Worm (Caenorhabditis elegans) whole organism, L1 larva: Measurements from ENCODE around the gene nas-28.

ENCODE experiments used
- C04F5.9 ChIP-seq: sonication (generic microtip); optimal IDR thresholded peaks from 2 replicates; lab custom pipeline; 2016; ENCODE audit warnings: missing genetic modification characterization, missing compliant biosample characterization
- C16A3.4 ChIP-seq: fragments of 150-350 bp; optimal IDR thresholded peaks from 2 replicates; lab custom pipeline; 2014; ENCODE audit warnings: missing biosample characterization, missing genetic modification characterization
- C34B4.2 ChIP-seq: sonication (generic microtip); optimal IDR thresholded peaks from 2 replicates; lab custom pipeline; 2017; ENCODE audit warnings: mild to moderate bottlenecking, missing genetic modification characterization, missing compliant biosample characterization
- Y116A8C.19 ChIP-seq: sonication (generic microtip); optimal IDR thresholded peaks from 2 replicates; lab custom pipeline; 2016; ENCODE audit warnings: missing compliant biosample characterization, missing genetic modification characterization, borderline replicate concordance
- aha-1 ChIP-seq: fragments of 150-350 bp; optimal IDR thresholded peaks from 2 replicates; lab custom pipeline; 2014; ENCODE audit warnings: missing biosample characterization, missing genetic modification characterization
- ceh-8 ChIP-seq: fragments of 200-800 bp; sonication (Bioruptor generic); optimal IDR thresholded peaks from 2 replicates; lab custom pipeline; 2018; ENCODE audit warnings: mild to moderate bottlenecking, missing genetic modification characterization, moderate library complexity, missing compliant biosample characterization
- ceh-82 ChIP-seq, 3 experiments: fragments of 150-350 bp in 1 of 3; sonication (generic microtip) in 2 of 3; optimal IDR thresholded peaks; 2 replicates each; lab custom pipeline; 2014 to 2017; ENCODE audit warnings: missing biosample characterization in 3 of 3, missing genetic modification characterization in 3 of 3
- ceh-90 ChIP-seq: sonication (generic microtip); optimal IDR thresholded peaks from 2 replicates; lab custom pipeline; 2016; ENCODE audit warnings: missing genetic modification characterization, missing compliant biosample characterization
- efl-1 ChIP-seq, 4 experiments: fragments of 150-350 bp; optimal IDR thresholded peaks in 3 of 4; peaks in 1 of 4; 1 replicate in 1 of 4; 2 replicates in 3 of 4; lab custom pipeline; 2014; ENCODE audit warnings: missing biosample characterization in 2 of 4, missing genetic modification characterization in 2 of 4, missing genetic modification reagents in 2 of 4
- egl-13 ChIP-seq: sonication (generic microtip); optimal IDR thresholded peaks from 2 replicates; lab custom pipeline; 2016; ENCODE audit warnings: missing genotype, missing genetic modification reagents, missing genetic modification characterization, missing compliant biosample characterization
- elt-3 ChIP-seq, 6 experiments: fragments of 150-350 bp in 1 of 6; sonication (generic microtip); optimal IDR thresholded peaks; 2 replicates each; lab custom pipeline; 2017 to 2018; ENCODE audit warnings: missing biosample characterization in 6 of 6, missing genetic modification characterization in 6 of 6, inconsistent platforms in 1 of 6
- fkh-10 ChIP-seq: sonication (generic microtip); optimal IDR thresholded peaks from 2 replicates; lab custom pipeline; 2017; ENCODE audit warnings: missing biosample characterization, missing genetic modification reagents, missing genetic modification characterization
- fkh-4 ChIP-seq: sonication (generic microtip); optimal IDR thresholded peaks from 2 replicates; lab custom pipeline; 2016; ENCODE audit warnings: missing compliant biosample characterization, missing genetic modification characterization, borderline replicate concordance
- fos-1 ChIP-seq: fragments of 150-350 bp; optimal IDR thresholded peaks from 2 replicates; lab custom pipeline; 2014; ENCODE audit warnings: missing biosample characterization, missing genetic modification characterization
- isw-1 ChIP-seq: fragments of 200-800 bp; sonication (Bioruptor generic); IDR thresholded peaks from 2 replicates; pipeline ENCODE4 v1.3.6; 2022; ENCODE audit warnings: missing genetic modification characterization, missing compliant biosample characterization
- jun-1 ChIP-seq: fragments of 150-350 bp; optimal IDR thresholded peaks from 2 replicates; lab custom pipeline; 2014; ENCODE audit warnings: missing biosample characterization, missing genetic modification reagents, missing genetic modification characterization
- lin-14 ChIP-seq: fragments of 200-800 bp; sonication (Bioruptor generic); optimal IDR thresholded peaks from 2 replicates; lab custom pipeline; 2018; ENCODE audit warnings: mild to moderate bottlenecking, missing genetic modification characterization, moderate library complexity, missing compliant biosample characterization
- lin-15B ChIP-seq: fragments of 150-350 bp; sonication (generic microtip); optimal IDR thresholded peaks from 3 replicates; lab custom pipeline; 2014; ENCODE audit warnings: missing biosample characterization, missing genetic modification characterization
- lin-35 ChIP-seq, 2 experiments: fragments of 150-350 bp; optimal IDR thresholded peaks; 2 replicates each; lab custom pipeline; 2014; ENCODE audit warnings: missing biosample characterization in 2 of 2, missing genetic modification characterization in 2 of 2, missing genetic modification reagents in 2 of 2
- lin-39 ChIP-seq: fragments of 150-350 bp; optimal IDR thresholded peaks from 2 replicates; lab custom pipeline; 2014; ENCODE audit warnings: missing biosample characterization, missing genetic modification reagents, missing genetic modification characterization
- lir-3 ChIP-seq: sonication (generic microtip); optimal IDR thresholded peaks from 2 replicates; lab custom pipeline; 2016; ENCODE audit warnings: mild to moderate bottlenecking, missing genetic modification characterization, moderate library complexity, missing compliant biosample characterization; ENCODE audit not compliant: poor library complexity
- mab-9 ChIP-seq: fragments of 200-800 bp; sonication (Bioruptor generic); IDR thresholded peaks from 2 replicates; pipeline ENCODE4 v1.3.6; 2022; ENCODE audit warnings: missing genetic modification reagents, missing genetic modification characterization, missing compliant biosample characterization
- nhr-19 ChIP-seq: fragments of 200-800 bp; sonication (Bioruptor generic); conservative IDR thresholded peaks from 2 replicates; pipeline ENCODE4 v1.3.6; 2022; ENCODE audit warnings: missing genetic modification characterization, missing compliant biosample characterization
- nhr-20 ChIP-seq: sonication (generic microtip); optimal IDR thresholded peaks from 2 replicates; lab custom pipeline; 2016; ENCODE audit warnings: mild to moderate bottlenecking, missing genetic modification characterization, missing compliant biosample characterization
- nhr-237 ChIP-seq: fragments of 150-350 bp; optimal IDR thresholded peaks from 2 replicates; lab custom pipeline; 2014; ENCODE audit warnings: missing biosample characterization, missing genetic modification characterization
- nhr-28 ChIP-seq: fragments of 150-350 bp; optimal IDR thresholded peaks from 2 replicates; lab custom pipeline; 2014; ENCODE audit warnings: missing biosample characterization, missing genetic modification characterization
- nhr-84 ChIP-seq: sonication (generic microtip); optimal IDR thresholded peaks from 2 replicates; lab custom pipeline; 2017; ENCODE audit warnings: missing biosample characterization, missing genetic modification characterization
- pag-3 ChIP-seq: sonication (generic microtip); optimal IDR thresholded peaks from 2 replicates; lab custom pipeline; 2017; ENCODE audit warnings: missing genetic modification characterization, mild to moderate bottlenecking, missing compliant biosample characterization, antibody characterized with exemption, borderline replicate concordance; ENCODE audit not compliant: insufficient read depth
- rnt-1 ChIP-seq: sonication (generic microtip); optimal IDR thresholded peaks from 2 replicates; lab custom pipeline; 2016; ENCODE audit warnings: mild to moderate bottlenecking, missing genetic modification characterization, moderate library complexity, missing compliant biosample characterization
- skn-1 ChIP-seq: fragments of 150-350 bp; optimal IDR thresholded peaks from 2 replicates; lab custom pipeline; 2014; ENCODE audit warnings: missing biosample characterization, missing genetic modification characterization
- snpc-4 ChIP-seq: fragments of 150-350 bp; optimal IDR thresholded peaks from 2 replicates; lab custom pipeline; 2014; ENCODE audit warnings: missing biosample characterization, missing genetic modification characterization
- snu-23 ChIP-seq: sonication (generic microtip); optimal IDR thresholded peaks from 2 replicates; lab custom pipeline; 2016; ENCODE audit warnings: missing genetic modification characterization, missing compliant biosample characterization
- sox-4 ChIP-seq: sonication (generic microtip); optimal IDR thresholded peaks from 2 replicates; lab custom pipeline; 2016; ENCODE audit warnings: missing genetic modification characterization, missing compliant biosample characterization
- swsn-7 ChIP-seq: sonication (generic microtip); optimal IDR thresholded peaks from 2 replicates; lab custom pipeline; 2016; ENCODE audit warnings: missing genetic modification characterization, missing compliant biosample characterization
- tlp-1 ChIP-seq: fragments of 150-350 bp; optimal IDR thresholded peaks from 2 replicates; lab custom pipeline; 2014; ENCODE audit warnings: missing biosample characterization, missing genetic modification characterization
- unc-130 ChIP-seq: fragments of 150-350 bp; optimal IDR thresholded peaks from 2 replicates; lab custom pipeline; 2017; ENCODE audit warnings: missing biosample characterization, missing genetic modification characterization, inconsistent platforms
- unc-30 ChIP-seq: sonication (generic microtip); optimal IDR thresholded peaks from 2 replicates; lab custom pipeline; 2017; ENCODE audit warnings: missing biosample characterization, missing genetic modification characterization
- unc-62 ChIP-seq: fragments of 150-350 bp; optimal IDR thresholded peaks from 2 replicates; lab custom pipeline; 2014; ENCODE audit warnings: missing biosample characterization, missing genetic modification reagents, missing genetic modification characterization
- zip-4 ChIP-seq: fragments of 200-800 bp; sonication (Bioruptor generic); optimal IDR thresholded peaks from 2 replicates; lab custom pipeline; 2018; ENCODE audit warnings: mild to moderate bottlenecking, missing genetic modification characterization, moderate library complexity, missing compliant biosample characterization
- ztf-11 ChIP-seq, 2 experiments: sonication (generic microtip); optimal IDR thresholded peaks; 2 replicates each; lab custom pipeline; 2016 to 2017; ENCODE audit warnings: missing genetic modification characterization in 2 of 2, missing biosample characterization in 1 of 2, missing compliant biosample characterization in 1 of 2
- ztf-4 ChIP-seq: fragments of 150-350 bp; optimal IDR thresholded peaks from 2 replicates; lab custom pipeline; 2014; ENCODE audit warnings: missing biosample characterization, missing genetic modification characterization

Gene nas-28

ce11 chrIII:6149467-6150072 is 33.4 kb downstream of the nas-28 start, which contains the start of the genes wht-7 and Y42G9A.1 (continued):
- TF ChIP-seq nhr-237 (no peak), lin-39 (tag; lab: Kevin White, UChicago) (no peak), nhr-84 (no peak), nhr-28 (tag; lab: Kevin White, UChicago) (no peak), unc-62 (GFP tag; lab: Kevin White, UChicago) (no peak), swsn-7 (no peak), jun-1 (tag; lab: Kevin White, UChicago) (peak; percentile 19), ztf-4 (tag; lab: Kevin White, UChicago) (no peak), ceh-8 (GFP tag; lab: Kevin White, UChicago) (no peak), Y116A8C.19 (no peak), tlp-1 (tag; lab: Kevin White, UChicago) (no peak), fkh-4 (tag; lab: Kevin White, UChicago) (no peak), ceh-90 (tag; lab: Kevin White, UChicago) (no peak)
- TF ChIP-seq, all 84 proteins: peak for 4

- no peak for TF ChIP-seq ztf-11 (tag; optimal IDR thresholded peaks at IDR 0.05; lab: Kevin White, UChicago)
- peak; percentile 6 for TF ChIP-seq lin-14
Measured at ce11 chrIII:6148684-6149083, 34.3 kb downstream of the nas-28 start.

DNA sequence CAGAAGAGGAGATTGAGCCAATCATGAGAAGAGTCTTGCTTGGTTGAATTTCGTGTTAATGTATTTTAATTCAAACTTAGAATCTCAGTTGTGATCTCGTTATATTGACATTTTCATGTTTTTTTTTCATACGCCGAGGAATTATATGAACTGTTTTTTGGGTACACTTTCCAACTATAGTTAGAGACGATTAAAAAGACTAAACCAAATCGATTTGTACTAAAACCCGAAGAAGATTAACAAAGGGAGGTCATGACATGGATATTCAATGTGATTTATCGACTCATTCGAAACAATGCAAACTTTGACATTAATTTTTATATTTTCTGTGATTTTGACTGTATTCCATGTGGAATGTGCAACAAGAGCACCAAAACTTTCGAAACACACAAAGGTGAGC is 35.1 kb downstream of the nas-28 start, which contains the start of gene Y42G9A.2:
TSS of gene Y42G9A.2 (plus strand) at position 284 of the 400 bp plus-strand sequence.
- no peak for TF ChIP-seq C16A3.4 (tag; lab: Kevin White, UChicago)
- peak; percentile 14 for TF ChIP-seq snu-23 (GFP tag; lab: Kevin White, UChicago)

ce11 chrIII:6146797-6147196 is 36.2 kb downstream of the nas-28 start:
- TF ChIP-seq pag-3 (tag; lab: Kevin White, UChicago) (no peak), nhr-84 (no peak), lir-3 (tag; lab: Kevin White, UChicago) (no peak), efl-1 (optimal IDR thresholded peaks at IDR 0.05; lab: Kevin White, UChicago) (no peak), efl-1 (GFP tag; optimal IDR thresholded peaks at IDR 0.05 in 1 of 2; lab: Kevin White, UChicago) (peak in 1 of 2 experiments; percentile 67), isw-1 (GFP tag; lab: Robert Waterston, UW) (no peak), C34B4.2 (no peak), C04F5.9 (tag; lab: Kevin White, UChicago) (no peak)
- TF ChIP-seq, all 84 proteins: peak for 1

DNA sequence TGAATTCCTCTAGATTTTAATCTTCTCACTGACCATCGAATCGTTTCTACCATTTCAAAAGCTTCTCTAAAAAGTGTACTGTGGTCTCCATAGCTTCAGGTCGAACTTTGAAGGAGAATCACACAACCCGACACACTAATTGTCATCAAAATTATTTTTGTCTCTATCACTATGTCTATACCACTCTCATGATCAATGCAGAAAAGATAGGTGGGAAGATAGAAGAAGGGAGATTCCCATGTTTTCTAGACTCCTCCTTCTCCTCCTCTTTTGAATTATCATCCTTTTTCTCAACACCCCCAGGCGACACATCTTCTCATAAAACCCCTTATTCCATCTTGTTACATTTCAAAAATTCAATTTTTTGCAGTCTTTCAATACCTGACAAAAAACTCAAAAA is 37.1 kb downstream of the nas-28 start, which contains the start of gene Y42G9A.3:
TSS of gene Y42G9A.3 (plus strand) at position 363 of the 400 bp plus-strand sequence.
- no peak for TF ChIP-seq sox-4 (tag; lab: Kevin White, UChicago)
- peak in 1 of 2 experiments; percentile 47 for TF ChIP-seq lin-35 (GFP tag; optimal IDR thresholded peaks at IDR 0.05; lab: Kevin White, UChicago)
- TF ChIP-seq unc-130 (tag; lab: Kevin White, UChicago), result no peak
- peak; percentile 7 for TF ChIP-seq nhr-20
- TF ChIP-seq elt-3 (tag; optimal IDR thresholded peaks at IDR 0.05; lab: Kevin White, UChicago), result peak in 1 of 6 experiments; percentile 55
- peak; percentile 21 for TF ChIP-seq lin-14
- peak; percentile 82 for TF ChIP-seq skn-1 (tag; lab: Kevin White, UChicago)
- TF ChIP-seq snpc-4, result no peak
- TF ChIP-seq efl-1 (optimal IDR thresholded peaks at IDR 0.05; lab: Kevin White, UChicago), result no peak
- TF ChIP-seq efl-1 (GFP tag; optimal IDR thresholded peaks at IDR 0.05 in 1 of 2; lab: Kevin White, UChicago), result peak in 1 of 2 experiments; percentile 51
- no peak for TF ChIP-seq ceh-82 (tag; optimal IDR thresholded peaks at IDR 0.05; lab: Kevin White, UChicago)

DNA sequence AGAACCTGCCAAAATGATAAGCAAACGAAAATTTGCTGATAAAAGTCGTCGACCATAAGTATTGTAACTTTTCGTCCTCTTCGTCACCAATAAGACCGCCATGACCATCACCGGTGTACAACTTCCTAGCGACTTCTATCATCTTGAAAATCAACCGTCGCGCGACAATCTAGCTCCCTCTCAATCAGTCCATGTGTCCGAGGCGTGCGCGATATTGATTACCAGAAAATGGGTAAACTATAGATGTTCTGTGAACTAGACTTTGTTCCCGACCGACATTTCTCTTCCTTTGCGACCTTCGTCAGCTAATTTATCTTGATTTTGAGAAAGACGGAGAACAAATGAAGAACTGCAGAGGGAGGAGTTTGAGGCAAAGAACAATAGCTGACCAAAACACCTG is 37.7 kb downstream of the nas-28 start:
- TF ChIP-seq elt-3 (tag; optimal IDR thresholded peaks at IDR 0.05; lab: Kevin White, UChicago), result peak in 5 of 6 experiments; percentile 40 to 90 (median 79)
- TF ChIP-seq unc-30, result no peak
- TF ChIP-seq skn-1 (tag; lab: Kevin White, UChicago), result no peak
- no peak for TF ChIP-seq egl-13 (tag; lab: Kevin White, UChicago)
- no peak for TF ChIP-seq fos-1 (tag; lab: Kevin White, UChicago)
- peak; percentile 46 for TF ChIP-seq lin-14
- TF ChIP-seq rnt-1 (tag; lab: Kevin White, UChicago), result peak; percentile 5
- no peak for TF ChIP-seq pag-3 (tag; lab: Kevin White, UChicago)
- TF ChIP-seq C34B4.2, result no peak
- peak; percentile 67 for TF ChIP-seq nhr-19 (GFP tag; lab: Robert Waterston, UW)
- no peak for TF ChIP-seq lin-15B
- TF ChIP-seq swsn-7, result no peak
- TF ChIP-seq fkh-10, result no peak
- no peak for TF ChIP-seq aha-1 (tag; lab: Kevin White, UChicago)
- no peak for TF ChIP-seq zip-4 (GFP tag; lab: Kevin White, UChicago)
- no peak for TF ChIP-seq mab-9 (GFP tag; lab: Robert Waterston, UW)
